Fruit fly (Drosophila melanogaster): ENCODE measurements around the gene CG9782.

dm6 chrX:16624519-16624918, 3.1 kb upstream of the CG9782 start:
- TF ChIP-seq Ets98B (GFP tag; IDR thresholded peaks at IDR 0.05) (no peak), CG34367 (tag; optimal IDR thresholded peaks at IDR 0.05) (no peak), rn (GFP tag; IDR thresholded peaks at IDR 0.05) (no peak), Snoo (tag; optimal IDR thresholded peaks at IDR 0.05) (no peak), EcR (GFP tag; optimal IDR thresholded peaks at IDR 0.05) (no peak), Pif1B (GFP tag; optimal IDR thresholded peaks at IDR 0.05) (no peak), CG10348 (GFP tag; IDR thresholded peaks at IDR 0.05) (no peak), CG15710 (tag; optimal IDR thresholded peaks at IDR 0.05) (no peak), CG12605 (GFP tag; IDR thresholded peaks at IDR 0.05) (no peak), fd96Ca (GFP tag; IDR thresholded peaks at IDR 0.05) (no peak), D1 (tag; optimal IDR thresholded peaks at IDR 0.05) (no peak), CG32121 (GFP tag; IDR thresholded peaks at IDR 0.05) (no peak)
